Fruit fly (Drosophila melanogaster): ENCODE data around the gene MRG15.

The MRG15 gene

DNA sequence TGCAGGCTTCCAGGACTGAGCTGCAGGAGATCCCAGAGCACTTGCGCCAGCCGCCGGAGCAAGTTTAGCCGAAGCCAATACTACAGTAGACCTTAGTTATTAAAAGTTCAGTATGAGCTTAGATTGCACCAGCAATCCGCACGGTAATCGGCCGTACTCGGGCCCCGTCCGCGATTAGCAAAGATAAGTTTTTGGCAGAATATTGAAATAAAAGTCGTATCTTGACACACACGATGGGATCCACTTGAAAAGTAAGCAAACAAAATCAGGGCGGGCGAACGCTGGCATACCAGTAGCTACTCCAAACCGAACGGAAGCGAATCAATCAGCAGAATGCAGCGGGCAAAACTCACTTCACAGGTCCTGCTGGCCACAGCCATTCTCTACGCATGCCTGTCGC, 47.6 kb downstream of the MRG15 start, which contains the start of gene CG34316:
Gene CG34316 (plus strand): TSS at position 301 of the 400 bp plus-strand sequence.
- TF ChIP-seq pad (GFP tag; optimal IDR thresholded peaks at IDR 0.05) (no peak), Clk (GFP tag; optimal IDR thresholded peaks at IDR 0.05) (no peak), CG7045 (GFP tag; optimal IDR thresholded peaks at IDR 0.05) (no peak), toe (GFP tag; optimal IDR thresholded peaks at IDR 0.05) (no peak), tj (GFP tag; optimal IDR thresholded peaks at IDR 0.05) (no peak), CG14711 (tag; optimal IDR thresholded peaks at IDR 0.05) (no peak), CG33017 (tag; optimal IDR thresholded peaks at IDR 0.05) (no peak), Crg-1 (GFP tag; optimal IDR thresholded peaks at IDR 0.05) (no peak)

DNA sequence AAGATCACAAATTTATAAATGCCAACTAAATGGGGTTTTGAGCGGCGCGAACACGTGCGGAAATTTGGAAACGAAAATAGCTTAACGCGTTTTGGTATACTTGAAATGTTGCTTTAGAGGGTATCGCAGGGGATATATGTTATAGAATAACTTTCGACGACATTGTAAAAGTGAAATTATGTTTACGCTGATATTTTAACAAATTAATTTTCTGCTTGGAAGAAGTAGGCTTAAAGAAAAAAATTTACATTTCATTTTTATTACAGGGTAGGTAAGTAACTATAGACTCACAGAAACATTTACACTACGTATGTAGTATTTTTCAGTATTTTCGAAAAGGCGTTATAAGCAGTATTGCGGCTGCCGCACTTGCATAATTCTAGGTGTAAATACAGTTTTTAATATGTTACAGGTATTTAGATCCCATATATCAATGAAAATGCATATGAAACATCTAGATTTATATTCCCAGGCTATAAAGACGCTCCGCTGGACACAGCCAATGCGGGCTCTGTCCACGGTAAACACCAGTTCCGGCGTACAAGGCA, 48.5 kb downstream of the MRG15 start, which contains the start of the genes Art3 and mRpS10:
Gene Art3 (minus strand): TSS at position 80 of the 548 bp plus-strand sequence.
Gene mRpS10 (plus strand): TSS at position 337 of the 548 bp plus-strand sequence.
- TF ChIP-seq CG5204 (GFP tag; optimal IDR thresholded peaks at IDR 0.05) (peak; percentile 100), pad (GFP tag; optimal IDR thresholded peaks at IDR 0.05) (peak; percentile 96), CG12768 (GFP tag; optimal IDR thresholded peaks at IDR 0.05) (peak; percentile 100), CG14711 (tag; optimal IDR thresholded peaks at IDR 0.05) (peak; percentile 99), Mnt (GFP tag; optimal IDR thresholded peaks at IDR 0.05) (peak; percentile 99), cnc (optimal IDR thresholded peaks at IDR 0.05) (no peak), ovo (GFP tag; optimal IDR thresholded peaks at IDR 0.05) (peak; percentile 98), kay (GFP tag; ENCODE audit: borderline replicate concordance) (no peak), Crg-1 (GFP tag; optimal IDR thresholded peaks at IDR 0.05) (peak; percentile 99), tj (GFP tag; optimal IDR thresholded peaks at IDR 0.05) (peak; percentile 94), toe (GFP tag; optimal IDR thresholded peaks at IDR 0.05) (peak; percentile 100), CG33017 (tag; optimal IDR thresholded peaks at IDR 0.05) (peak; percentile 100), Clk (GFP tag; optimal IDR thresholded peaks at IDR 0.05) (peak; percentile 99), cic (GFP tag; optimal IDR thresholded peaks at IDR 0.05) (peak; percentile 89), bab1 (GFP tag; optimal IDR thresholded peaks at IDR 0.05) (peak; percentile 100), CG11617 (GFP tag; optimal IDR thresholded peaks at IDR 0.05) (peak; percentile 99), CG7045 (GFP tag; optimal IDR thresholded peaks at IDR 0.05) (peak; percentile 100), CG1620 (GFP tag; optimal IDR thresholded peaks at IDR 0.05) (peak; percentile 99), CG7101 (tag; optimal IDR thresholded peaks at IDR 0.05) (peak; percentile 100), Hr96 (GFP tag; optimal IDR thresholded peaks at IDR 0.05) (no peak)

Measured in whole organism, adult.